Worm (Caenorhabditis elegans) whole organism, L3 larva: ENCODE results near the gene F38B7.11.

Experiments used
- ama-1 ChIP-seq: fragments of 150-350 bp; optimal IDR thresholded peaks from 2 replicates; lab custom pipeline; 2018
- ceh-82 ChIP-seq: fragments of 150-350 bp; optimal IDR thresholded peaks from 2 replicates; lab custom pipeline; 2014; ENCODE audit warnings: missing biosample characterization, missing genetic modification characterization
- ceh-9 ChIP-seq: sonication (generic microtip); optimal IDR thresholded peaks from 2 replicates; lab custom pipeline; 2018; ENCODE audit warnings: missing biosample characterization, missing genetic modification characterization
- elt-1 ChIP-seq: fragments of 150-350 bp; optimal IDR thresholded peaks from 2 replicates; lab custom pipeline; 2014; ENCODE audit warnings: missing biosample characterization, missing genetic modification characterization
- elt-2 ChIP-seq: sonication (generic microtip); optimal IDR thresholded peaks from 2 replicates; lab custom pipeline; 2016; ENCODE audit warnings: missing genetic modification reagents, mild to moderate bottlenecking, missing genetic modification characterization, missing compliant biosample characterization
- nfya-1 ChIP-seq: sonication (generic microtip); optimal IDR thresholded peaks from 2 replicates; lab custom pipeline; 2017; ENCODE audit warnings: missing genetic modification characterization, mild to moderate bottlenecking, missing compliant biosample characterization, antibody characterized with exemption, moderate library complexity; ENCODE audit not compliant: insufficient read depth
- sea-2 ChIP-seq: fragments of 150-350 bp; sonication (generic microtip); optimal IDR thresholded peaks from 4 replicates; lab custom pipeline; 2014; ENCODE audit warnings: missing biosample characterization, missing genetic modification reagents, missing genetic modification characterization
- ztf-4 ChIP-seq: fragments of 150-350 bp; optimal IDR thresholded peaks from 2 replicates; lab custom pipeline; 2014; ENCODE audit warnings: missing biosample characterization, missing genetic modification characterization

DNA sequence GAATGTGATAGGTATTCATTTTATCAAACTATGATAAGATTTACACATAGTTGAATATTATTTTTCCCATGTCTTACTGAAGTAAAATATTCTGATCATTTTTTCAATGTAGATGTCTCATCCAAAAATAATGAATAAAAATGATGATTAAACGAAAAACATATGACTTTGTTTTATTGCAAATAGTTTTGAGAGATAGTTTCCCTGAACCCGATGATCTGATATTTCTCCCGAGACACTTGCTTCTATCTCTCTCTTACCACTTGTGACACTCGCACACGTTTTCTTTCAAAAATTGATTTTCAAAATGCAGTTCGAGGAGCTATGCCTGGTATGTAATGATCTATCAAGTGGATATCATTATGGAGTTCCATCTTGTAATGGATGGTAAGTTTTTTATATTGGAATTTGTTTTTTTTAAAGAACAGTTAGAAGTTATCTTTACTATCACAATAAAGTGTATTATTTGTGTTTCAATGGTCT is 23.3 kb downstream of the F38B7.11 start, which contains the start of the genes nhr-101 and pms-2:
- TF ChIP-seq ztf-4 (tag; lab: Kevin White, UChicago) (no peak), sea-2 (GFP tag; lab: Kevin White, UChicago) (no peak), nfya-1 (tag; lab: Kevin White, UChicago) (no peak), ama-1 (lab: Kevin White, UChicago) (no peak), ceh-9 (tag; lab: Kevin White, UChicago) (no peak), ceh-82 (no peak), elt-2 (tag; lab: Kevin White, UChicago) (peak; percentile 19), elt-1 (tag; lab: Kevin White, UChicago) (no peak)
